Fruit fly (Drosophila melanogaster) whole organism: ENCODE results near the gene CG10183.

ENCODE experiments used
- CG8478 ChIP-seq: fragments of >200 bp; optimal IDR thresholded peaks from 2 replicates; lab custom pipeline; 2018; ENCODE audit warnings: inconsistent platforms
- Dll ChIP-seq: fragments of >200 bp; optimal IDR thresholded peaks from 2 replicates; lab custom pipeline; 2017
- EcR ChIP-seq, 2 experiments: fragments of >200 bp; optimal IDR thresholded peaks; 2 replicates each; lab custom pipeline; 2017; ENCODE audit warnings: missing biosample characterization in 2 of 2, missing genetic modification characterization in 2 of 2, missing genetic modification reagents in 2 of 2
- pan ChIP-seq: fragments of >200 bp; optimal IDR thresholded peaks from 2 replicates; lab custom pipeline; 2017
- psq ChIP-seq: fragments of >200 bp; optimal IDR thresholded peaks from 2 replicates; lab custom pipeline; 2017
- usp ChIP-seq: fragments of >200 bp; optimal IDR thresholded peaks from 2 replicates; lab custom pipeline; 2017; ENCODE audit warnings: missing biosample characterization, missing genetic modification characterization, mixed read lengths

DNA sequence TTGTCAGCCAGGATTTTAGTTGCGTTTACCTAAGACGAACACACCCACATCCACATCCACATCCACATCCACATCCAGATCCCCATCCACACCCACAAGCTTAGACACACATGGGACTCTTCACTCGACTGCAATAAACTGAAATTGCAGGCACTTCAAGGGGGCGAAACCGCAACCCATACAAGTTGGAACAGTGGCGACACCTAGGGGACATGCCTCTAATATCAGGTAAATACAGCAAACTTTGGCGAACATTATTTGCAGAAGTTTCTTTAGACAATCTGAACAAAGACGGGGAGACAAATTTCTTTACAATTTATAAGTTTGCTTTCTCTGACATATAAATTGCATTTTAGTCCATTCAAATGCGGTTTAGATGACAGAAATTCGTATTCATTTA lies 24.1 kb upstream of the CG10183 start:
- TF ChIP-seq psq (lab: Kevin White, UChicago): no peak
- TF ChIP-seq usp (GFP tag; lab: Kevin White, UChicago): no peak
- TF ChIP-seq pan: no peak
- no peak for TF ChIP-seq CG8478 (lab: Kevin White, UChicago)
- TF ChIP-seq Dll (lab: Kevin White, UChicago): no peak
- no peak for TF ChIP-seq EcR (GFP tag; optimal IDR thresholded peaks at IDR 0.05; lab: Kevin White, UChicago)
